Comparison of ENCODE assay signal across 5 worm cellular contexts in genomic region chrIII:8227511-8227910, ce11.
TF ChIP-seq lines count a peak whose summit lies in the region.

TSS of gene fbxl-1 (plus strand) at chrIII:8227830.

TF ChIP-seq in whole organism, L1 larva, 84 proteins besides CTCF, POLR2A, EP300 and RAD21 (continues in another document):
- TF ChIP-seq fos-1 (tag; optimal IDR thresholded peaks at IDR 0.05; lab: Kevin White, UChicago) (peak; percentile 43), ztf-11 (tag; optimal IDR thresholded peaks at IDR 0.05; lab: Kevin White, UChicago) (peak in 1 of 2 experiments; percentile 73), mab-9 (GFP tag; IDR thresholded peaks at IDR 0.05; lab: Robert Waterston, UW) (no peak), rnt-1 (tag; optimal IDR thresholded peaks at IDR 0.05; lab: Kevin White, UChicago) (peak; percentile 82), F16B12.6 (tag; optimal IDR thresholded peaks at IDR 0.05; lab: Kevin White, UChicago) (peak; percentile 50), nhr-47 (tag; optimal IDR thresholded peaks at IDR 0.05; lab: Kevin White, UChicago) (peak; percentile 85), snu-23 (GFP tag; optimal IDR thresholded peaks at IDR 0.05; lab: Kevin White, UChicago) (peak; percentile 87), aha-1 (tag; optimal IDR thresholded peaks at IDR 0.05; lab: Kevin White, UChicago) (no peak), dpl-1 (GFP tag; optimal IDR thresholded peaks at IDR 0.05; lab: Kevin White, UChicago) (peak; percentile 52 to 57 (median 53)), skn-1 (tag; optimal IDR thresholded peaks at IDR 0.05; lab: Kevin White, UChicago) (peak; percentile 65), isw-1 (GFP tag; IDR thresholded peaks at IDR 0.05; lab: Robert Waterston, UW) (peak; percentile 48), unc-130 (tag; optimal IDR thresholded peaks at IDR 0.05; lab: Kevin White, UChicago) (peak; percentile 56), ceh-8 (GFP tag; optimal IDR thresholded peaks at IDR 0.05; lab: Kevin White, UChicago) (peak; percentile 29), elt-3 (tag; optimal IDR thresholded peaks at IDR 0.05; lab: Kevin White, UChicago) (peak in 2 of 6 experiments; percentile 14 to 61), snpc-4 (tag; optimal IDR thresholded peaks at IDR 0.05; lab: Kevin White, UChicago) (peak; percentile 6), nhr-71 (tag; optimal IDR thresholded peaks at IDR 0.05; lab: Kevin White, UChicago) (peak; percentile 94), ets-5 (GFP tag; IDR thresholded peaks at IDR 0.05; lab: Robert Waterston, UW) (no peak), grh-1 (GFP tag; IDR thresholded peaks at IDR 0.05; lab: Robert Waterston, UW) (no peak)

TF ChIP-seq in whole organism, L3 larva, 47 proteins besides CTCF, POLR2A, EP300 and RAD21 (continues in another document):
- TF ChIP-seq ceh-16 (tag; optimal IDR thresholded peaks at IDR 0.05; lab: Kevin White, UChicago), result no peak
- peak; percentile 63 for TF ChIP-seq nhr-43 (tag; optimal IDR thresholded peaks at IDR 0.05; lab: Kevin White, UChicago; ENCODE audit: poor library complexity, severe bottlenecking)
- no peak for TF ChIP-seq nhr-237 (tag; optimal IDR thresholded peaks at IDR 0.05; lab: Kevin White, UChicago)
- no peak for TF ChIP-seq daf-12 (tag; optimal IDR thresholded peaks at IDR 0.05; lab: Kevin White, UChicago)
- peak; percentile 33 for TF ChIP-seq ceh-28 (tag; optimal IDR thresholded peaks at IDR 0.05; lab: Kevin White, UChicago)
- TF ChIP-seq unc-62 (GFP tag; optimal IDR thresholded peaks at IDR 0.05; lab: Kevin White, UChicago), result peak; percentile 38
- TF ChIP-seq ztf-4 (tag; optimal IDR thresholded peaks at IDR 0.05; lab: Kevin White, UChicago), result peak; percentile 12
- peak; percentile 36 for TF ChIP-seq elt-1 (tag; optimal IDR thresholded peaks at IDR 0.05; lab: Kevin White, UChicago)
- TF ChIP-seq lin-39 (tag; optimal IDR thresholded peaks at IDR 0.05; lab: Kevin White, UChicago), result peak; percentile 64
- no peak for TF ChIP-seq nhr-76 (tag; optimal IDR thresholded peaks at IDR 0.05; lab: Kevin White, UChicago)
- peak; percentile 94 for TF ChIP-seq hmg-11 (tag; optimal IDR thresholded peaks at IDR 0.05; lab: Kevin White, UChicago)
- peak; percentile 66 for TF ChIP-seq elt-2 (tag; optimal IDR thresholded peaks at IDR 0.05; lab: Kevin White, UChicago)
- TF ChIP-seq mdl-1 (tag; optimal IDR thresholded peaks at IDR 0.05; lab: Kevin White, UChicago), result peak; percentile 59
- no peak for TF ChIP-seq mml-1 (tag; optimal IDR thresholded peaks at IDR 0.05; lab: Kevin White, UChicago)
- TF ChIP-seq nfya-1 (tag; optimal IDR thresholded peaks at IDR 0.05; lab: Kevin White, UChicago; ENCODE audit: insufficient read depth), result peak; percentile 92
- TF ChIP-seq eor-1 (tag; optimal IDR thresholded peaks at IDR 0.05; lab: Kevin White, UChicago), result no peak
- TF ChIP-seq nhr-11 (tag; optimal IDR thresholded peaks at IDR 0.05; lab: Kevin White, UChicago), result no peak
- TF ChIP-seq fkh-10 (GFP tag; optimal IDR thresholded peaks at IDR 0.05; lab: Kevin White, UChicago), result peak; percentile 47
- no peak for TF ChIP-seq ztf-11 (tag; optimal IDR thresholded peaks at IDR 0.05; lab: Kevin White, UChicago)

TF ChIP-seq in whole organism, early embryonic, 17 proteins besides CTCF, POLR2A, EP300 and RAD21:
- TF ChIP-seq ceh-36 (tag; optimal IDR thresholded peaks at IDR 0.05; lab: Kevin White, UChicago) (no peak), F13C5.2 (tag; optimal IDR thresholded peaks at IDR 0.05; lab: Kevin White, UChicago) (peak; percentile 10), pes-1 (GFP tag; IDR thresholded peaks at IDR 0.05; lab: Robert Waterston, UW) (no peak)

TF ChIP-seq in whole organism, midembryonic, 9 proteins besides CTCF, POLR2A, EP300 and RAD21:
- peak; percentile 63 for TF ChIP-seq flt-1 (GFP tag; IDR thresholded peaks at IDR 0.05; lab: Robert Waterston, UW)
- no peak for TF ChIP-seq ztf-29 (GFP tag; IDR thresholded peaks at IDR 0.05; lab: Robert Waterston, UW)
- no peak for TF ChIP-seq klf-2 (GFP tag; conservative IDR thresholded peaks at IDR 0.05; lab: Robert Waterston, UW)
- no peak for TF ChIP-seq cog-1 (tag; optimal IDR thresholded peaks at IDR 0.05; lab: Kevin White, UChicago)

TF ChIP-seq in whole organism, young adult, 124 proteins besides CTCF, POLR2A, EP300 and RAD21 (continues in another document):
- TF ChIP-seq snpc-1.3 (tag; optimal IDR thresholded peaks at IDR 0.05; lab: Kevin White, UChicago; ENCODE audit: insufficient read depth) (no peak), unc-130 (GFP tag; optimal IDR thresholded peaks at IDR 0.05; lab: Kevin White, UChicago) (no peak), Y67H2A.10 (GFP tag; conservative IDR thresholded peaks at IDR 0.05; lab: Robert Waterston, UW) (peak; percentile 44; the same call in 1 of the 2 replicates), T07F8.4 (tag; optimal IDR thresholded peaks at IDR 0.05; lab: Kevin White, UChicago) (no peak), ztf-18 (tag; optimal IDR thresholded peaks at IDR 0.05; lab: Kevin White, UChicago) (peak; percentile 45), efl-1 (GFP tag; optimal IDR thresholded peaks at IDR 0.05; lab: Kevin White, UChicago) (no peak), C17E4.6 (GFP tag; IDR thresholded peaks at IDR 0.05; lab: Robert Waterston, UW) (no peak), mxl-1 (tag; optimal IDR thresholded peaks at IDR 0.05; lab: Kevin White, UChicago) (no peak), lin-54 (GFP tag; optimal IDR thresholded peaks at IDR 0.05; lab: Kevin White, UChicago) (peak; percentile 55), zim-3 (tag; optimal IDR thresholded peaks at IDR 0.05; lab: Kevin White, UChicago) (no peak), lag-1 (GFP tag; IDR thresholded peaks at IDR 0.05; lab: Robert Waterston, UW) (no peak), Y56A3A.18 (GFP tag; IDR thresholded peaks at IDR 0.05; lab: Robert Waterston, UW) (no peak), cebp-2 (GFP tag; IDR thresholded peaks at IDR 0.05; lab: Robert Waterston, UW) (no peak), dox-1 (GFP tag; IDR thresholded peaks at IDR 0.05; lab: Robert Waterston, UW) (peak; percentile 83), C06A6.2 (GFP tag; conservative IDR thresholded peaks at IDR 0.05; lab: Robert Waterston, UW) (peak; percentile 53; the same call in 1 of the 2 replicates), ets-4 (GFP tag; optimal IDR thresholded peaks at IDR 0.05; lab: Kevin White, UChicago) (peak; percentile 65), xnd-1 (tag; optimal IDR thresholded peaks at IDR 0.05; lab: Kevin White, UChicago) (no peak), ztf-6 (GFP tag; IDR thresholded peaks at IDR 0.05; lab: Robert Waterston, UW) (no peak), tlf-1 (GFP tag; optimal IDR thresholded peaks at IDR 0.05; lab: Kevin White, UChicago) (peak; percentile 25), nfyb-1 (GFP tag; IDR thresholded peaks at IDR 0.05; lab: Robert Waterston, UW) (peak; percentile 79; the same call in 1 of the 2 replicates), sptf-2 (GFP tag; optimal IDR thresholded peaks at IDR 0.05; lab: Kevin White, UChicago) (no peak), aptf-2 (GFP tag; conservative IDR thresholded peaks at IDR 0.05; lab: Robert Waterston, UW) (no peak), attf-3 (GFP tag; conservative IDR thresholded peaks at IDR 0.05; lab: Robert Waterston, UW) (peak; percentile 76), egl-18 (GFP tag; IDR thresholded peaks at IDR 0.05; lab: Robert Waterston, UW) (no peak), rec-8 (tag; optimal IDR thresholded peaks at IDR 0.05; lab: Kevin White, UChicago) (no peak), pha-4 (tag; optimal IDR thresholded peaks at IDR 0.05; lab: Kevin White, UChicago) (peak; percentile 32), attf-6 (GFP tag; IDR thresholded peaks at IDR 0.05; lab: Robert Waterston, UW) (no peak), nhr-179 (tag; optimal IDR thresholded peaks at IDR 0.05; lab: Kevin White, UChicago) (no peak), lsl-1 (GFP tag; optimal IDR thresholded peaks at IDR 0.05; lab: Kevin White, UChicago) (no peak), F55B11.4 (tag; optimal IDR thresholded peaks at IDR 0.05; lab: Kevin White, UChicago; ENCODE audit: borderline replicate concordance, insufficient read depth) (no peak), snpc-4 (GFP tag; optimal IDR thresholded peaks at IDR 0.05; lab: Kevin White, UChicago) (no peak), snpc-4 (tag; optimal IDR thresholded peaks at IDR 0.05; lab: Kevin White, UChicago) (peak; percentile 19 to 56 (median 26)), B0019.2 (GFP tag; conservative IDR thresholded peaks at IDR 0.05; lab: Robert Waterston, UW) (no peak), ceh-40 (GFP tag; IDR thresholded peaks at IDR 0.05; lab: Robert Waterston, UW) (no peak), hmg-20 (GFP tag; IDR thresholded peaks at IDR 0.05; lab: Robert Waterston, UW) (0 out of 2 replicates have a peak, but pooled peaks have one; percentile 32), somi-1 (GFP tag; optimal IDR thresholded peaks at IDR 0.05; lab: Kevin White, UChicago) (peak; percentile 63), F33H1.4 (GFP tag; IDR thresholded peaks at IDR 0.05; lab: Robert Waterston, UW) (peak; percentile 16; the same call in 1 of the 2 replicates), F10E7.11 (tag; optimal IDR thresholded peaks at IDR 0.05; lab: Kevin White, UChicago) (no peak), snpc-3.4 (tag; optimal IDR thresholded peaks at IDR 0.05; lab: Kevin White, UChicago) (no peak), F57A8.1 (GFP tag; optimal IDR thresholded peaks at IDR 0.05; lab: Kevin White, UChicago) (no peak), aptf-3 (GFP tag; IDR thresholded peaks at IDR 0.05; lab: Robert Waterston, UW) (no peak), let-526 (GFP tag; IDR thresholded peaks at IDR 0.05; lab: Robert Waterston, UW) (no peak; the same call in 1 of the 2 replicates), repo-1 (tag; optimal IDR thresholded peaks at IDR 0.05; lab: Kevin White, UChicago) (peak; percentile 30), akir-1 (GFP tag; optimal IDR thresholded peaks at IDR 0.05; lab: Kevin White, UChicago) (no peak), ceh-27 (GFP tag; optimal IDR thresholded peaks at IDR 0.05; lab: Kevin White, UChicago) (peak; percentile 61), ceh-100 (GFP tag; IDR thresholded peaks at IDR 0.05; lab: Robert Waterston, UW) (peak; percentile 42), hlh-12 (tag; optimal IDR thresholded peaks at IDR 0.05; lab: Kevin White, UChicago) (no peak), B0336.3 (GFP tag; IDR thresholded peaks at IDR 0.05; lab: Robert Waterston, UW) (no peak; the same call in none of the 2 replicates), ama-1 (optimal IDR thresholded peaks at IDR 0.05; lab: Kevin White, UChicago) (no peak), ama-1 (GFP tag; optimal IDR thresholded peaks at IDR 0.05; lab: Kevin White, UChicago) (no peak), D2030.7 (GFP tag; IDR thresholded peaks at IDR 0.05; lab: Robert Waterston, UW) (no peak), madf-3 (GFP tag; IDR thresholded peaks at IDR 0.05; lab: Robert Waterston, UW) (no peak), F49E8.2 (tag; optimal IDR thresholded peaks at IDR 0.05; lab: Kevin White, UChicago; ENCODE audit: insufficient read depth) (no peak)

Comparison
In these comparisons a context has a peak if more than half of its experiments do, and no peak if none do; other contexts are left out.
1. Of the 8 proteins assayed by ChIP-seq in both whole organism, young adult and whole organism, L1 larva: peak only in whole organism, young adult: none; only in whole organism, L1 larva: dpl-1, efl-1, lin-35 and unc-130; in both: nhr-90 and snpc-4; in neither: 2.